Worm (Caenorhabditis elegans): ENCODE data around the gene fbxb-7.

DNA sequence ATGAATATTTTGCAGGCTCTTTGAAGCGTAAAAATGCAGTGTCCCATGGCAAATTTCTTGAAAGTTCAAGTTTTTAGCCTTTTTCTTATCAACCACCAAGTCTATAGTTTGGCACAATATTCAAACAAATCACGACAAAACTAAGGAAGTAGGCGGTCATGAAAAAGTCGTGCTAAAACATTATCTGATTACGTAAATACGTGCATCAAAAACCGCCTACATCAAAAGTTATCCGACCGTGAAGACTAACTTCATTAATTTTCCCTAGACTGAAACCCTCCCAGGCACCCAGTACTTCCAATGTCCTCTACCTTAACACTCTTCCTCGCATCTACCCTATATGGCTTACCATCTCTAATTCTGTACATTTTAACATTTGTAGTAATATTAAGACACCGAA, 48.7 kb upstream of the fbxb-7 start, which contains the start of gene srg-44:
- TF ChIP-seq ceh-82 (tag; optimal IDR thresholded peaks at IDR 0.05) (no peak), fos-1 (tag; optimal IDR thresholded peaks at IDR 0.05) (no peak), lin-11 (tag; optimal IDR thresholded peaks at IDR 0.05) (no peak), F13H6.1 (tag; optimal IDR thresholded peaks at IDR 0.05) (no peak), nhr-77 (tag; optimal IDR thresholded peaks at IDR 0.05) (no peak), mdl-1 (tag; optimal IDR thresholded peaks at IDR 0.05) (no peak), R02D3.7 (tag; optimal IDR thresholded peaks at IDR 0.05) (no peak), nhr-6 (tag; optimal IDR thresholded peaks at IDR 0.05) (no peak), egl-27 (tag; optimal IDR thresholded peaks at IDR 0.05) (no peak), ztf-11 (tag; optimal IDR thresholded peaks at IDR 0.05) (no peak), nhr-23 (tag; optimal IDR thresholded peaks at IDR 0.05) (no peak)
